Worm (Caenorhabditis elegans) whole organism, L1 larva: ENCODE data around the gene rom-4.
A peak's percentile ranks its signal among the peaks of the same experiment; 100 is the strongest.

ENCODE experiments used
- C04F5.9 ChIP-seq: sonication (generic microtip); optimal IDR thresholded peaks from 2 replicates; lab custom pipeline; 2016; ENCODE audit warnings: missing genetic modification characterization, missing compliant biosample characterization
- C34B4.2 ChIP-seq: sonication (generic microtip); optimal IDR thresholded peaks from 2 replicates; lab custom pipeline; 2017; ENCODE audit warnings: mild to moderate bottlenecking, missing genetic modification characterization, missing compliant biosample characterization
- F16B12.6 ChIP-seq: fragments of 150-350 bp; optimal IDR thresholded peaks from 2 replicates; lab custom pipeline; 2014; ENCODE audit warnings: missing biosample characterization, missing genetic modification characterization
- aha-1 ChIP-seq: fragments of 150-350 bp; optimal IDR thresholded peaks from 2 replicates; lab custom pipeline; 2014; ENCODE audit warnings: missing biosample characterization, missing genetic modification characterization
- alr-1 ChIP-seq: fragments of 200-800 bp; sonication (Bioruptor generic); optimal IDR thresholded peaks from 2 replicates; lab custom pipeline; 2018; ENCODE audit warnings: borderline replicate concordance, mild to moderate bottlenecking, missing genetic modification characterization, missing compliant biosample characterization
- ama-1 ChIP-seq: fragments of 150-350 bp; optimal IDR thresholded peaks from 2 replicates; lab custom pipeline; 2014
- ceh-82 ChIP-seq, 3 experiments: fragments of 150-350 bp in 1 of 3; sonication (generic microtip) in 2 of 3; optimal IDR thresholded peaks; 2 replicates each; lab custom pipeline; 2014 to 2017; ENCODE audit warnings: missing biosample characterization in 3 of 3, missing genetic modification characterization in 3 of 3
- ceh-88 ChIP-seq: fragments of 200-800 bp; sonication (Bioruptor generic); IDR thresholded peaks from 2 replicates; pipeline ENCODE4 v1.3.6; 2022; ENCODE audit warnings: missing genetic modification characterization, missing compliant biosample characterization
- ceh-90 ChIP-seq: sonication (generic microtip); optimal IDR thresholded peaks from 2 replicates; lab custom pipeline; 2016; ENCODE audit warnings: missing genetic modification characterization, missing compliant biosample characterization
- dpl-1 ChIP-seq, 3 experiments: fragments of 150-350 bp in 2 of 3; sonication (generic microtip) in 1 of 3; optimal IDR thresholded peaks; 2 replicates each; lab custom pipeline; 2014 to 2017; ENCODE audit warnings: missing biosample characterization in 3 of 3, missing genetic modification characterization in 3 of 3, missing genetic modification reagents in 3 of 3
- efl-1 ChIP-seq, 4 experiments: fragments of 150-350 bp; optimal IDR thresholded peaks in 3 of 4; peaks in 1 of 4; 1 replicate in 1 of 4; 2 replicates in 3 of 4; lab custom pipeline; 2014; ENCODE audit warnings: missing biosample characterization in 2 of 4, missing genetic modification characterization in 2 of 4, missing genetic modification reagents in 2 of 4
- efl-3 ChIP-seq: fragments of 200-800 bp; sonication (Bioruptor generic); optimal IDR thresholded peaks from 2 replicates; lab custom pipeline; 2018; ENCODE audit warnings: mild to moderate bottlenecking, missing genetic modification characterization, missing compliant biosample characterization
- egl-13 ChIP-seq: sonication (generic microtip); optimal IDR thresholded peaks from 2 replicates; lab custom pipeline; 2016; ENCODE audit warnings: missing genotype, missing genetic modification reagents, missing genetic modification characterization, missing compliant biosample characterization
- elt-3 ChIP-seq, 6 experiments: fragments of 150-350 bp in 1 of 6; sonication (generic microtip); optimal IDR thresholded peaks; 2 replicates each; lab custom pipeline; 2017 to 2018; ENCODE audit warnings: missing biosample characterization in 6 of 6, missing genetic modification characterization in 6 of 6, inconsistent platforms in 1 of 6
- fkh-10 ChIP-seq: sonication (generic microtip); optimal IDR thresholded peaks from 2 replicates; lab custom pipeline; 2017; ENCODE audit warnings: missing biosample characterization, missing genetic modification reagents, missing genetic modification characterization
- fkh-4 ChIP-seq: sonication (generic microtip); optimal IDR thresholded peaks from 2 replicates; lab custom pipeline; 2016; ENCODE audit warnings: missing compliant biosample characterization, missing genetic modification characterization, borderline replicate concordance
- fos-1 ChIP-seq: fragments of 150-350 bp; optimal IDR thresholded peaks from 2 replicates; lab custom pipeline; 2014; ENCODE audit warnings: missing biosample characterization, missing genetic modification characterization
- hlh-17 ChIP-seq: fragments of 200-800 bp; sonication (Bioruptor generic); optimal IDR thresholded peaks from 2 replicates; lab custom pipeline; 2018; ENCODE audit warnings: missing genetic modification characterization, mild to moderate bottlenecking, missing compliant biosample characterization, moderate library complexity, borderline replicate concordance
- hlh-4 ChIP-seq: sonication (generic microtip); optimal IDR thresholded peaks from 2 replicates; lab custom pipeline; 2016; ENCODE audit warnings: mild to moderate bottlenecking, missing genetic modification characterization, missing compliant biosample characterization
- hpl-2 ChIP-seq: fragments of 150-350 bp; optimal IDR thresholded peaks from 2 replicates; lab custom pipeline; 2014; ENCODE audit warnings: missing biosample characterization, missing genetic modification reagents, missing genetic modification characterization
- irx-1 ChIP-seq: sonication (generic microtip); optimal IDR thresholded peaks from 2 replicates; lab custom pipeline; 2016; ENCODE audit warnings: missing genetic modification characterization, missing compliant biosample characterization
- isw-1 ChIP-seq: fragments of 200-800 bp; sonication (Bioruptor generic); IDR thresholded peaks from 2 replicates; pipeline ENCODE4 v1.3.6; 2022; ENCODE audit warnings: missing genetic modification characterization, missing compliant biosample characterization
- jun-1 ChIP-seq: fragments of 150-350 bp; optimal IDR thresholded peaks from 2 replicates; lab custom pipeline; 2014; ENCODE audit warnings: missing biosample characterization, missing genetic modification reagents, missing genetic modification characterization
- lin-14 ChIP-seq: fragments of 200-800 bp; sonication (Bioruptor generic); optimal IDR thresholded peaks from 2 replicates; lab custom pipeline; 2018; ENCODE audit warnings: mild to moderate bottlenecking, missing genetic modification characterization, moderate library complexity, missing compliant biosample characterization
- lin-15B ChIP-seq: fragments of 150-350 bp; sonication (generic microtip); optimal IDR thresholded peaks from 3 replicates; lab custom pipeline; 2014; ENCODE audit warnings: missing biosample characterization, missing genetic modification characterization
- lin-35 ChIP-seq, 2 experiments: fragments of 150-350 bp; optimal IDR thresholded peaks; 2 replicates each; lab custom pipeline; 2014; ENCODE audit warnings: missing biosample characterization in 2 of 2, missing genetic modification characterization in 2 of 2, missing genetic modification reagents in 2 of 2
- lin-39 ChIP-seq: fragments of 150-350 bp; optimal IDR thresholded peaks from 2 replicates; lab custom pipeline; 2014; ENCODE audit warnings: missing biosample characterization, missing genetic modification reagents, missing genetic modification characterization
- lir-3 ChIP-seq: sonication (generic microtip); optimal IDR thresholded peaks from 2 replicates; lab custom pipeline; 2016; ENCODE audit warnings: mild to moderate bottlenecking, missing genetic modification characterization, moderate library complexity, missing compliant biosample characterization; ENCODE audit not compliant: poor library complexity
- mab-9 ChIP-seq: fragments of 200-800 bp; sonication (Bioruptor generic); IDR thresholded peaks from 2 replicates; pipeline ENCODE4 v1.3.6; 2022; ENCODE audit warnings: missing genetic modification reagents, missing genetic modification characterization, missing compliant biosample characterization
- nhr-11 ChIP-seq: fragments of 150-350 bp; optimal IDR thresholded peaks from 2 replicates; lab custom pipeline; 2014; ENCODE audit warnings: missing biosample characterization, missing genetic modification characterization
- nhr-12 ChIP-seq: sonication (generic microtip); optimal IDR thresholded peaks from 2 replicates; lab custom pipeline; 2017; ENCODE audit warnings: missing biosample characterization, missing genetic modification characterization
- nhr-237 ChIP-seq: fragments of 150-350 bp; optimal IDR thresholded peaks from 2 replicates; lab custom pipeline; 2014; ENCODE audit warnings: missing biosample characterization, missing genetic modification characterization
- nhr-28 ChIP-seq: fragments of 150-350 bp; optimal IDR thresholded peaks from 2 replicates; lab custom pipeline; 2014; ENCODE audit warnings: missing biosample characterization, missing genetic modification characterization
- nhr-47 ChIP-seq: sonication (generic microtip); optimal IDR thresholded peaks from 2 replicates; lab custom pipeline; 2016; ENCODE audit warnings: mild to moderate bottlenecking, missing genetic modification characterization, moderate library complexity, missing compliant biosample characterization
- nhr-71 ChIP-seq: sonication (generic microtip); optimal IDR thresholded peaks from 2 replicates; lab custom pipeline; 2016; ENCODE audit warnings: mild to moderate bottlenecking, missing genetic modification characterization, moderate library complexity, missing compliant biosample characterization
- nhr-76 ChIP-seq: sonication (generic microtip); optimal IDR thresholded peaks from 2 replicates; lab custom pipeline; 2017; ENCODE audit warnings: missing biosample characterization, missing genetic modification characterization
- nhr-77 ChIP-seq: fragments of 150-350 bp; optimal IDR thresholded peaks from 2 replicates; lab custom pipeline; 2014; ENCODE audit warnings: missing biosample characterization, missing genetic modification characterization
- nhr-84 ChIP-seq: sonication (generic microtip); optimal IDR thresholded peaks from 2 replicates; lab custom pipeline; 2017; ENCODE audit warnings: missing biosample characterization, missing genetic modification characterization
- nhr-85 ChIP-seq: sonication (generic microtip); peaks from one replicate; lab custom pipeline; 2016; ENCODE audit warnings: missing genetic modification characterization, inconsistent platforms, missing compliant biosample characterization
- pqm-1 ChIP-seq: sonication (generic microtip); optimal IDR thresholded peaks from 3 replicates; lab custom pipeline; 2017; ENCODE audit warnings: missing biosample characterization, missing genetic modification characterization
- rnt-1 ChIP-seq: sonication (generic microtip); optimal IDR thresholded peaks from 2 replicates; lab custom pipeline; 2016; ENCODE audit warnings: mild to moderate bottlenecking, missing genetic modification characterization, moderate library complexity, missing compliant biosample characterization
- skn-1 ChIP-seq: fragments of 150-350 bp; optimal IDR thresholded peaks from 2 replicates; lab custom pipeline; 2014; ENCODE audit warnings: missing biosample characterization, missing genetic modification characterization
- snu-23 ChIP-seq: sonication (generic microtip); optimal IDR thresholded peaks from 2 replicates; lab custom pipeline; 2016; ENCODE audit warnings: missing genetic modification characterization, missing compliant biosample characterization
- sptf-1 ChIP-seq: fragments of 150-350 bp; optimal IDR thresholded peaks from 2 replicates; lab custom pipeline; 2014; ENCODE audit warnings: missing biosample characterization, missing genetic modification characterization
- sup-37 ChIP-seq: fragments of 200-800 bp; sonication (Bioruptor generic); optimal IDR thresholded peaks from 2 replicates; lab custom pipeline; 2018; ENCODE audit warnings: mild to moderate bottlenecking, missing genetic modification characterization, missing compliant biosample characterization
- tbx-2 ChIP-seq: sonication (generic microtip); optimal IDR thresholded peaks from 2 replicates; lab custom pipeline; 2016; ENCODE audit warnings: missing genetic modification characterization, missing compliant biosample characterization
- tlp-1 ChIP-seq: fragments of 150-350 bp; optimal IDR thresholded peaks from 2 replicates; lab custom pipeline; 2014; ENCODE audit warnings: missing biosample characterization, missing genetic modification characterization
- unc-86 ChIP-seq: sonication (generic microtip); optimal IDR thresholded peaks from 2 replicates; lab custom pipeline; 2016; ENCODE audit warnings: missing genetic modification characterization, missing compliant biosample characterization
- unc-98 ChIP-seq: fragments of 200-800 bp; sonication (Bioruptor generic); IDR thresholded peaks from 2 replicates; pipeline ENCODE4 v1.3.6; 2022; ENCODE audit warnings: missing genetic modification characterization, missing compliant biosample characterization
- vab-15 ChIP-seq: sonication (generic microtip); optimal IDR thresholded peaks from 2 replicates; lab custom pipeline; 2017; ENCODE audit warnings: missing genotype, mild to moderate bottlenecking, missing genetic modification characterization, missing compliant biosample characterization
- ztf-11 ChIP-seq, 2 experiments: sonication (generic microtip); optimal IDR thresholded peaks; 2 replicates each; lab custom pipeline; 2016 to 2017; ENCODE audit warnings: missing genetic modification characterization in 2 of 2, missing biosample characterization in 1 of 2, missing compliant biosample characterization in 1 of 2
- ztf-4 ChIP-seq: fragments of 150-350 bp; optimal IDR thresholded peaks from 2 replicates; lab custom pipeline; 2014; ENCODE audit warnings: missing biosample characterization, missing genetic modification characterization

The rom-4 gene

DNA sequence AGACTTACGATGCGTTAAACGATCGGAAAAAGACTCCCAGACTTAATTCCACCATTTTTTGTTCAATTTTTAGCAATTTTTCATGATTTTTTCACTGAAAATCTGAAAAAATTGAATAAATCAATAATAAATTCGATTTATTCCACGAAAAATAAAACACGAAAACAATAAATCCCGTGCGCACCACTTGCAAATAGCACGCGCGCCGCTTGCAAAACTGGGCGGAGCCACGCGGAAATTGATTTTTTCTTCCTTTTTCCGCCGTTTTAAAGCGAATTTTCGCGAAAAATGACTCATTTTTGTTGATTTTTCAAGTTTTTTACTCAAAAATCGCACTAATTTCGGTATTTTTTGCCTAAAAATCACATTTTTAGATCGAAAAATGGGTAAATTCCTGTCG, 48.9 kb upstream of the rom-4 start, which contains the start of the genes Y116A8C.9 and arf-6 (continued):
- TF ChIP-seq rnt-1 (no peak), nhr-77 (tag; lab: Kevin White, UChicago) (peak; percentile 9), fkh-10 (GFP tag; lab: Kevin White, UChicago) (peak; percentile 3), C04F5.9 (tag; lab: Kevin White, UChicago) (no peak), sptf-1 (tag; lab: Kevin White, UChicago) (no peak), hlh-4 (tag; lab: Kevin White, UChicago) (no peak), tbx-2 (peak; percentile 73), mab-9 (GFP tag; lab: Robert Waterston, UW) (no peak), ceh-88 (no peak), lin-35 (GFP tag; optimal IDR thresholded peaks at IDR 0.05; lab: Kevin White, UChicago) (peak; percentile 32 to 53), C34B4.2 (tag; lab: Kevin White, UChicago) (no peak), unc-86 (tag; lab: Kevin White, UChicago) (peak; percentile 57), ama-1 (lab: Kevin White, UChicago) (no peak), unc-98 (GFP tag; lab: Robert Waterston, UW) (no peak), alr-1 (no peak), aha-1 (tag; lab: Kevin White, UChicago) (no peak), hpl-2 (GFP tag; lab: Kevin White, UChicago) (no peak), ceh-90 (tag; lab: Kevin White, UChicago) (no peak), nhr-71 (peak; percentile 75), ceh-82 (tag; optimal IDR thresholded peaks at IDR 0.05; lab: Kevin White, UChicago) (peak; percentile 50 to 60 (median 60)), tlp-1 (tag; lab: Kevin White, UChicago) (no peak), nhr-85 (tag; lab: Kevin White, UChicago) (peak; percentile 86), dpl-1 (GFP tag; optimal IDR thresholded peaks at IDR 0.05; lab: Kevin White, UChicago) (peak; percentile 12 to 61 (median 44)), fos-1 (tag; lab: Kevin White, UChicago) (peak; percentile 9), efl-3 (no peak), sup-37 (no peak), snu-23 (GFP tag; lab: Kevin White, UChicago) (peak; percentile 75), lin-14 (GFP tag; lab: Kevin White, UChicago) (no peak), hlh-17 (GFP tag; lab: Kevin White, UChicago) (no peak), fkh-4 (tag; lab: Kevin White, UChicago) (no peak), pqm-1 (tag; lab: Kevin White, UChicago) (no peak), irx-1 (tag; lab: Kevin White, UChicago) (peak; percentile 22), elt-3 (tag; optimal IDR thresholded peaks at IDR 0.05; lab: Kevin White, UChicago) (peak in 1 of 6 experiments; percentile 36), jun-1 (no peak), ztf-11 (tag; optimal IDR thresholded peaks at IDR 0.05; lab: Kevin White, UChicago) (peak; percentile 12 to 77), lir-3 (tag; lab: Kevin White, UChicago) (no peak), nhr-12 (no peak), nhr-28 (tag; lab: Kevin White, UChicago) (no peak), nhr-84 (tag; lab: Kevin White, UChicago) (no peak), isw-1 (GFP tag; lab: Robert Waterston, UW) (peak; percentile 43), nhr-237 (tag; lab: Kevin White, UChicago) (no peak), vab-15 (tag; lab: Kevin White, UChicago) (no peak), egl-13 (tag; lab: Kevin White, UChicago) (peak; percentile 46), skn-1 (tag; lab: Kevin White, UChicago) (peak; percentile 73), efl-1 (optimal IDR thresholded peaks at IDR 0.05; lab: Kevin White, UChicago) (peak; percentile 42 to 62), efl-1 (GFP tag; optimal IDR thresholded peaks at IDR 0.05 in 1 of 2; lab: Kevin White, UChicago) (peak; percentile 49 to 93), nhr-76 (no peak), lin-15B (tag; lab: Kevin White, UChicago) (no peak), lin-39 (tag; lab: Kevin White, UChicago) (peak; percentile 54), nhr-47 (tag; lab: Kevin White, UChicago) (peak; percentile 74), ztf-4 (tag; lab: Kevin White, UChicago) (peak; percentile 47), nhr-11 (tag; lab: Kevin White, UChicago) (no peak), F16B12.6 (tag; lab: Kevin White, UChicago) (peak; percentile 18)
